Fruit fly (Drosophila melanogaster) ovary, adult (tissue): ENCODE measurements around the gene Kyat.

Source experiments
- CG17801 ChIP-seq: fragments of 200-800 bp; optimal IDR thresholded peaks from 2 replicates; lab custom pipeline; 2019; ENCODE audit warnings: missing biosample characterization, mild to moderate bottlenecking, missing genetic modification characterization, moderate library complexity; ENCODE audit not compliant: partially characterized antibody

Gene Kyat

DNA sequence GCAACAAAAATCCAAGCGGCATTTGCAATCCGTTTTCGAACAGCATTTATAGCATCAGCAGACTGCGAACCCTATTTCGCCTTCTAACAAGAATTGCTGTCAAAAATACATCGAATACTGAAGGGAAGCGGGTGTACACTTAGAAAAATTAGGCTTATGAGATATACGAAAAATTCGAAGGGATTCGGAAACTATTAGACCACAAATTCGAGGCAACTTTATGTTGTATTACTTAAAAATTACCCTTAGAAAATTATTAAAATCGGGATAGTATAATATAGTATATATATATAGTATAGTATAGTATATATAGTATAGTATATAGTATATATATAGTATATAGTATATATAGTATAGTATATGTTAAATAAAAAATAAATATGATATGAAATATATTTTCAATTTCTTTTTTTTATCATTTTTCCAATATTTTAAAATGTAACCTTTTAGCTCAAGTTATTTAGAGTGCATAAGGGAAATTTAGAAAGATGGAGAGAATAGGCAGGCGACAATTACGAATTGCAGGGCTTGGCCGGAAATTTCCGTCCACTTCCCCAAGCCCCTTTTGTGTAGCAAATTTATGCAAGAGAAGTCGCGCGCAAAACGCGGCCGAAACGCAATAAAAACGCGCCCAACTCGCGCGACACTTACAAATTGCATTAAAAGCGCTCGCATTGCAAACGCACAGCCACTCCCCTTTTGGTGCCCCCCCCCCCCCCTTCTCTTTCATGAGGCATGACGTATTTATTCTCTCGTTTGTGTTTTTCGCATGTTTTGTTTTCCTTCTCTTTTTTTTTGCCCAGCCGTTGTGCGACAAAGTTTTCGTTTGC is 8.7 kb upstream of the Kyat start:
- no peak for TF ChIP-seq CG17801

DNA sequence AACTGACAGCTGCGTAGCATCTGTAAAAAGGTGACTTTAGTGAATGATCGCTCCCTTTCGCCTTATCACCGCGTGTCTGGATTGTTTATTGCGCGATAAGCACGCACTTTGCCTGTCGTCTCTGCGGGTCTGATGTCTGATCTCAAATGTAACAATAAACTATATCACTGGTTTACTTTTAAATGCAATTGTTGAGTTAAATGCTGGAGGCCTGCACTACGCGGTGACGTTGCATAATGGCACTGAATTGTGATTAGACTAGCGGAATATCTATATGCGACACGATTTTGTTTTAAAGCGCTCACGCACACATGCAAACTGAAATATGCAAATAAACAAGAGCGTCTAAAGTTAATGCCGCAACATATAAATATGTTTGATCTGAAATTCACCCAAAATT is 493 bp downstream of the Kyat start:
- no peak for TF ChIP-seq CG17801

DNA sequence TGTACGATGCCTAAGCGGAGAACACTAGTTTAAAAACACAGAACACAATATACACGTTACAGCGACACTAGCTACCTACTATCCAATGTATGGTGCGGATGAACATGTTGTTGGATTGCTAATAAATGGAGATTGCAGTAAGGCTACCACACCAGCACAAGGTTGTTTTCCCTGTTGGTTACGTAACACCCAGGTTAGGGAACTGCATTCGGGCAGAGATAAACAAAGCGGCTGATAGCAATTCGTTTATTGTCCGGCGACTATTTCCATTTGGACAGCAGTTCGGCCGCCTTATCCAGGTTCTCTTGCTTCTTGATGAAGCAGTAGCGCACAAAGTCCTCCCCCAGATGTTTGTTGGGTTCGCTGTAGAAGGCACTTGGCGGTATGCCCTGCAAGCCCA is 2.1 kb downstream of the Kyat start:
- TF ChIP-seq CG17801 = no peak

DNA sequence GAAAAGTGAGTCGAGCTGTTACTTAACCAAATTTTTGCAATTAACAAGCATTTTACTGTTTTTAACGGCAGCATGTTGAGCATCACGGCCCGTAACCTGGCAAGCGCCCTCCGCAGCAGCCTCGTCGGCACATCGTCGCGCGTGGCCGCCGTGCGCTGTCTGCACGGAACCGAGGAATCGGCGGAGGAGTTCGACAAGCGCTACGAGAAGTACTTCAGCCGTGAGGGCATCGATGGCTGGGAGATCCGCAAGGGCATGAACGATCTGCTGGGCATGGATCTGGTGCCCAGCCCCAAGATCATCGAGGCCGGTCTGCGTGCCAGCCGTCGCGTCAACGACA is 2.7 kb downstream of the Kyat start:
- TF ChIP-seq CG17801 = no peak

DNA sequence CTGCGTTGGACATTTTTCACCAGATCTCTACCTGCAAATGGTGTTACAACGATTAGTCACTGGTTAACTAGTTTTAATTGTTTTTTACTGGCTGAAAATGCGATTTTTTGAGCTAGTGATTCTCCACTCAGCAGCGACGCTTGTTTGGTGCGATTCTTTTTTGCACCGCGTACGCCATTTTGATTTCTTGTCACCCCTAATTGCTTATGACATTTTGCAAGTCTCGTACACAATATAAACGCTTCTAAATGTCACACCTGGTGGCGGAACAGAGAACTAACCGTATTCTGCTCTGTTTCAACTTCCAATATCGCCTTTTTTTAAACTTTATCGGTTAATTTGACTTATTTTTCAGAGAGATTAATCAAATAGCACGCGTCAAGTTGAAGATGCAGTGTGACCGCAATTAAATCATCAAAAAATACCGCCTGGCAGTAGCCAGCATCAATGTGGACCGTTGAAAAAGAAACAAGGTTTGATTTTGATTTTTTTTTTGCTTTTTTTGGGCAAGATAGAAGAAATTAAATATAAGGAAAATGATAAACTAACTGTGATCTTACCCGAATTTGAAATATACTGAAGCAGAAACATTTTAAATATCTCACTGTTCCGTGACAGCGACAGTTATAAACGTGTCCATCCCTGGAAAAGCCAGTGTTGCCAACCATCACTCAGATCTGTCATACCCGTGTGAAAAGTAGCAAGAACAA is 3.2 kb downstream of the Kyat start, which contains the start of the genes COX5A and glo:
Gene COX5A, plus strand, starts transcription at position 430 of the 710 bp plus-strand sequence.
Gene glo, minus strand, starts transcription at position 491 of the 710 bp plus-strand sequence.
- TF ChIP-seq CG17801 = peak; percentile 3

DNA sequence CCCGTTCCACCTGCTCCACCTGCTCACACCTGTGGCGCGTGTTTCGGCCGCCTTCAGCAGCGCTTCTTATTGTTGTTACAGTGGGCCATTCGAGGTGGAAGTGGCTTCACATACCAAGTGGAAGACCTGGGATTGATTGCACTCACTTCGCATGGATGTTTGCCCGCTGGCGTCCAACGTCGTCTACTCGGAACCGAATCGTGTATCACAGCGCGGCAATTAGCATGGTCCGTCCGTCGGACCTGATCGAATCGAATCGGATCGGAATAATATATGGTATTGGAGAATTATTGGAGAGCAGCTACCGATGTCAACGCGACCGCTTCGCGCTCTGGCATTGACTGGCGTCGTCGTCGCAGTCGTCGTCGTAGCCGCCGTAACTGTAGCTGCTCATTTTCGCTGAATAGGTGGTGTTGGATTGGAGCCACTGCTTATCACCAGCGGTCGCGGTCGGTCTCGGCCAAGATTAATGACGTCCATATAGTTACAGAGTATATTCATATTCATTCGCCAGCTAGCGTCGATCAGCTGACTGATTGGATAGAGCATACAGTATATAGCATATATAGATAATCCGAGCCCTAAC is 9.3 kb downstream of the Kyat start, which contains the start of gene ClC-a:
Gene ClC-a, minus strand, starts transcription at position 327 of the 586 bp plus-strand sequence.
- peak; percentile 62 for TF ChIP-seq CG17801

DNA sequence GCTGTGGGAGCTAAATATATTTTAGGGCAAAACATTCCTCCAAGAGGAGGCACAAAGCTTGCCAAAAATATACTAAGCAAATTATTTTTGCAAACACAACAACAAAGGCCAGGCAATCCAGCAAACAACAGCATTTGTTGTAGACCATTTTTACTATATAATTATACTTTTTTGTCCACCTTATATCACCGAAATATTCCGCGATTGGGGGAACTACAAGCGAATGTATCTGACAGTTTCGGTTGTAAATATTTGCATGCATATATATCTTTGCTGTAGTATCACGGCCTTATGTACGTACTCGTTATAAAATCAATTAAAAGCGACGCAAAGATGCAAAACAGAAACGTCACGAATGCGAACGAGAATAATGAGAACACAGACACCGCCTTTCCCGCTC is 9.8 kb downstream of the Kyat start:
- TF ChIP-seq CG17801 = no peak

DNA sequence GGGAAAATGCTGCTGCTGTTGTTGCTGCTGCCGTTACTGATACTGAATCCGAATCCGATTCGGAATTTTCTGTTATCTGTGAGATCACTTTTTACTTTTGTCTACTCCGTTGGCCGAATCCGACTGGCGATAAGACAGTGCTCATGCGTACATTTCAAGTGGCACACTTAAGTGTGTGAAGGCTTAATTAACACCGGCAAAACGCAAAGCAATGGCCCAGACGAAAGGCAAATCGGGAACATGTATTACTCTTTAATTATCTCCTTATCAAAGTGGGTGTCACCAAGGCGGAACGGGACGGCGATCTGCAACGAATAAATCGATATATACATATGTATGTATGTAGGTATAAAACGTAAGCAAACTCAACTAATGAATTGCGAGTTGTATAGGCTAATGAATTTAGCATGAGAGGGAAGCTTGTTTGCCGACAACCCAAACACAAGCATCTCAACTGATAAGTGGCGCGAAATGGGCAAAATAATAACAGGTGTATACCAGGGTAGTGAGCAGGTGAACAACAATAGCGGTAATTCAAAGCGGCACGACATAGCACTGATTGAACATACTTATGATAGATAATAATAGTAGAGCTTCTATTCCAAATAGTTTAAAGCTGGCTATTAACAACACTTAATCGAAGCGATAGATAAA is 11.3 kb downstream of the Kyat start:
- no peak for TF ChIP-seq CG17801

DNA sequence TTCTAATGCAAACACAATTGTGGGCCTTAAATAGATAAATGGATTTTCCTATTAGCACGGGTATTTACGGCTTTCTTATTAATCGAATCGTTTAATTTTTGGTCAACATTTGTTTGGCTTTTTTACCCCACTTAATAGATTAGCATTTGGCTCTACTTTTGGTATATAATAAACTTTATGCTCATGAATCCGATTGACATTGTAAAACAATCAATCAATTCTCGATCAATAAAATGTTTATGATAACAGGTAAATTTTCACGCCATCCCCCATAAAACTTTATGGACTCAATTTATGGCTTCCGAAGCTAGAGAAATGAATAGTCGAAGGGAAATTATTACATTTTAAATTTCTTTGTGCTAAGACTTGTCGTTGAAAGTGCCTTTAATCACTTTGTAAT is 12.7 kb downstream of the Kyat start:
- TF ChIP-seq CG17801 = no peak

DNA sequence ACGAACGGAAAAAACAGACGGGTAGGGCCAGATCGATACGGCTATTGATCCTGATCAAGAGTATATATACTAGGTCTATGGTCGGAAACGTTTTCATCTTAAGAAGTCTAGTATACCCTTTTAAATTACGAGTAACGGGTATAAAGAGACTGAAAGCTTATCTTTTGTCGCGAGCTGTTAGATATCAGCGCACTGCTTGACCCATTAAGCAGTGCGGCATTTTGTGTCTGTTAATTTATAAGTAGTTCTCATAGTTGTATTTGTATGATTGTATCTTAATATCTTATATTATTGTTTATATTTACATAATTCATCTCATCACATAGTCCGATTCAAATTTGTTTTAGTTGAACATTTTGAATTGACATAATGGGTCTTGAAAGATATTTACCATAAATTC is 14.7 kb downstream of the Kyat start:
- no peak for TF ChIP-seq CG17801

DNA sequence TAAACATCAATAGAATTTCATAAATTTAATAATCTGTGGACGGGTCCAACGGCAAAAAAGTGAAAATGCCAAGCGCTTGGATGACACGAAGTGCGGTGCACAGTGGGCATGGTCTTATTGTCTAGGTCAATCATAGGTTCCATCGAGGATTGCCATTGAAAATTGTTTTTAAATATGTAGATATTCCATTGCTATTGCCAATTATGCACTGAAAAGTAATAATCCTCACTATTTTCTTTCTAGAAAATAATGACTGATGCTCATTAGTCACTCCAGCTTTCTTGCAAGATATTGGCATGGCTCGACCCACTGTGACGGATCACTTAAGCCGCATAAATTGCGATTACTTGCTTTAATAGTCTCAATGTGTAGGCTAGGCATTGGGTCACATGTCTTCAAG is 15.5 kb downstream of the Kyat start:
- no peak for TF ChIP-seq CG17801

DNA sequence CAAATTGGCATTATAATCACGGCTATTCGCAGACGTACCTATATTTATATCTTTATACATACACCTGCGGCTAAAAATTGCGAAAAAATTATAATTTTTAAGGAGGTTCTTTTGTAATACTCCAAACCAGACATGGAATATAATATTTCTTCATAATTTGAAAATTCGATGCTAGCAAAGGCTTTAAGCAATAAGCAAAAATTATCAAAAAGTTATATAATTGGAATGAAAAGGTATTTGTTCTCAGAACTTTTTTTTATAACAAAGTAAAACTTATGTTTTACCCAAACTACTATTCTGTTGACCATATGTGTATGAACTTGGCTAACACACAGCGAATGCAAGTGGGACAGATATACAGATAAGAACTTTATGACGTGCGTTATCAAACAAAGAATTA is 16.7 kb downstream of the Kyat start:
- TF ChIP-seq CG17801 = no peak

DNA sequence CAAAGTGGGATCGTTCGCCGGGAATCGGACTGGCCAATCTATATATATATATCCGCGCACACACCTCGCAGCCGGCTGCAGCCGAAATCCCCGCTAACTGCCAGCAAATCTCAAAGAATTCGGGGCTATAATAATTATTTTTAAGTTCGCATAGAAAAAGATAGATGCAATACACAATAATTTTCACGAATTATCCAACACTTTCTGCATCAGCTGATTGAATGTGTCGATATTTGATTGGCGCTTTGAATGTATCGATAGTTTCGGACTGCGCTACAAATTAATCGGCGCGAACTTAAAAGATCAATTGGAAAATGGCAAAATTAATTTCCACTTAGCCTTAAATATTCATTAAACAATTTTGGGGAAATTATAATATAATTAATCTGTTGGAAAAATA is 25.5 kb downstream of the Kyat start, which contains the start of gene Sbf:
Gene Sbf, minus strand, starts transcription at position 169 of the 400 bp plus-strand sequence.
- TF ChIP-seq CG17801 = peak; percentile 32

DNA sequence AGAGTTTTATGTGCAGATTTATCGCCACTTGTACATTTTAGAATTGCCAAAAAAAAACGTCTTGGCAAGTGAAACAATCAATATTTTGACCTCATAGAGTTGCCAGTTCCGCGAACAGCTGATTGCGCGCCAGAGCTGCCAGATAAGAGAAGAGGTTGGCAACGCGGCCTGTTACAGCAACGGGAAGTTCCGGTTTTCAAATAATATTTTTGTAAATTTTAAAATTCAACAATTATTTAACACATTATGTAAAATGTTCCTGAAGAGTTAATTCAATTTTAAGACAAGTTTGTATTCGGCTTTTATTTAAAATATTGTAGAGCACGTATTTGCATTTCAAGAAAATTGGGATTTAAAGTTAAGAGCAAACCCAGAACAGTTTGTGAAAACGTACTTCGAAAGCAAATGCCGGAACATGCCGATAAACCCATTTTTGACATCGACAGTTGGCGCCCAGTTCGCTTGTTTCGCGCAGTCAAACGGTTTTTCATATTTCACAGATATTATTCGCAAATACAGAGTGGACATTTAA is 35.5 kb downstream of the Kyat start, which contains the start of the genes prd1 and HisCl1:
Gene prd1, minus strand, starts transcription at position 320 of the 532 bp plus-strand sequence.
Gene HisCl1, plus strand, starts transcription at position 482 of the 532 bp plus-strand sequence.
- no peak for TF ChIP-seq CG17801

DNA sequence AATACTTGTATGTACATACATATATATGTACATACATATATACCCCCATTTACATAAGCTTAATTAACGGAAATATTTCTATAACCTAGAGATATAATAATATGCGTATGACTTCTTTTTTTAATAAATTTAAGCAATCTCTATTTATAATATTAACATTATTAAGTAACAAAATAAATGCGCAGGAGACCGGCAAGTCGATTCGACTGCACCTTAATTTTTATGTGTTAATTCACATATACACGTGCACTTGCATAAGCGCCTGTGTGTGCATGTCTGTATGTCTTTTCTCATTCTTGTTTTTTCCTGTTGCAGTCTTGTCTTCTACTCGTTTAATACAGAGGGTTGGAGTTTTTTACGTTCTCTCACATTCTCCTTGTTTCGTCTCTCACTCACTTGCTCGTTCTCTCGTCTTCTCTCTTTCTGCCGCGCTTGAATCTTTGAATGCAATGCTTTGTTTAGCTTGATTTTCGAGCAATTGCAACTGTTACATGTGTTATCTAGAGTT is 42.1 kb downstream of the Kyat start:
- peak; percentile 92 for TF ChIP-seq CG17801

DNA sequence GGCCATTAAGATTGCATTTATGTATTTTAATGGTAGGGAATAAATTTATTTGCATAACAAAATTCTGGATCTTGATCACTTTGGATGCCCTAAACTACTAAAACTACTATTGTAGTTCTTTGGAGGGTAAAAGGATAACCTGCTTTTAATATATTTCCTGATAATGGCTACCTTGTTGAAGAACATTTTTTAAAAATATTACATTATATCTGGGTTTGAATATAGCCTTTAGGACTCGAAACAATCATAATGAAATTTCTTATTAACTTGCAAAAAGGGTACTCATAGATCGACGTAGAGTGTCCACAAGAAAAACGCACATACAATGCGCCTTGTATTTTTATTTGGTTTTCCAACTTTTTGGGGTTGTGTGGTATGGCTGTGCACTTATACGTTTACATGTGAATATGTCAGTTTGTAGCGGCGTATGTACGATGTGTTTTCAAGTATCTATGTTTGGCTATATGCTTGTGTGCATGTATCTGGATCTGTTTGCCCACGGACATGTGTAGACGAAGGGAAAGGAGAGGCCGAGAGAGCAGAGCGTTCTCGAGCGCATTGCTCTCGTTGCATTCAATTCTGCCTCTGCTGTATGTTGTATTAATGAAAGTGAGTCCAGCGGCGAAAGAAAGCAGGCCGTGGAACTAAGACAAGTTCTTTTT is 42.8 kb downstream of the Kyat start:
- TF ChIP-seq CG17801 = no peak
